Fruit fly (Drosophila melanogaster): Measurements from ENCODE around the gene CG3597.

The CG3597 gene

dm6 chr2L:2363626-2364147, 7.6 kb downstream of the CG3597 start (continued):
- TF ChIP-seq zfh2 (GFP tag; optimal IDR thresholded peaks at IDR 0.05) (peak; percentile 16), dm (GFP tag; optimal IDR thresholded peaks at IDR 0.05) (no peak), bcd (GFP tag; optimal IDR thresholded peaks at IDR 0.05) (peak; percentile 84), Trl (optimal IDR thresholded peaks at IDR 0.05) (no peak), Trl (GFP tag; optimal IDR thresholded peaks at IDR 0.05) (peak; percentile 17), Camta (GFP tag; optimal IDR thresholded peaks at IDR 0.05) (peak; percentile 72), CG8359 (GFP tag; optimal IDR thresholded peaks at IDR 0.05; ENCODE audit: borderline replicate concordance) (peak; percentile 72), ttk (GFP tag; IDR thresholded peaks at IDR 0.05) (peak; percentile 47; the same call in 1 of the 2 replicates), tap (tag; optimal IDR thresholded peaks at IDR 0.05) (peak; percentile 92), Nf-YB (GFP tag; optimal IDR thresholded peaks at IDR 0.05) (peak; percentile 84), Hr78 (GFP tag; optimal IDR thresholded peaks at IDR 0.05) (peak in 1 of 2 experiments; percentile 70), corto (GFP tag; optimal IDR thresholded peaks at IDR 0.05) (peak; percentile 94), sug (tag; optimal IDR thresholded peaks at IDR 0.05) (peak; percentile 78), nerfin-1 (tag; optimal IDR thresholded peaks at IDR 0.05) (peak; percentile 90), zf30C (GFP tag; optimal IDR thresholded peaks at IDR 0.05) (no peak), hkb (optimal IDR thresholded peaks at IDR 0.05) (no peak), hkb (GFP tag; IDR thresholded peaks at IDR 0.05) (peak; percentile 93), CG4730 (GFP tag; IDR thresholded peaks at IDR 0.05) (peak; percentile 67), Blimp-1 (GFP tag; optimal IDR thresholded peaks at IDR 0.05) (peak; percentile 91), CG18262 (tag; optimal IDR thresholded peaks at IDR 0.05) (peak; percentile 93), Doc3 (GFP tag; IDR thresholded peaks at IDR 0.05; ENCODE audit: partially characterized antibody) (no peak), CG13424 (tag; optimal IDR thresholded peaks at IDR 0.05) (peak; percentile 94), tx (GFP tag; optimal IDR thresholded peaks at IDR 0.05) (peak; percentile 36), z (GFP tag; IDR thresholded peaks at IDR 0.05) (0 out of 3 replicates have a peak, but pooled peaks have one; percentile 46), lilli (GFP tag; optimal IDR thresholded peaks at IDR 0.05) (peak; percentile 81), pb (GFP tag; optimal IDR thresholded peaks at IDR 0.05) (no peak), PHDP (tag; optimal IDR thresholded peaks at IDR 0.05) (peak; percentile 92), CG9609 (GFP tag; optimal IDR thresholded peaks at IDR 0.05) (peak; percentile 6), gsb-n (tag; optimal IDR thresholded peaks at IDR 0.05) (peak; percentile 94), Doc2 (GFP tag; IDR thresholded peaks at IDR 0.05) (no peak), CG4820 (GFP tag; optimal IDR thresholded peaks at IDR 0.05) (peak; percentile 84), CG17359 (tag; optimal IDR thresholded peaks at IDR 0.05) (peak; percentile 91), CG6765 (GFP tag; optimal IDR thresholded peaks at IDR 0.05) (peak; percentile 74), CG7928 (GFP tag; optimal IDR thresholded peaks at IDR 0.05) (peak; percentile 42), Sry-δ (GFP tag; optimal IDR thresholded peaks at IDR 0.05) (no peak), sens (GFP tag) (peak; percentile 95), CG12391 (tag; optimal IDR thresholded peaks at IDR 0.05) (peak; percentile 89), pzg (GFP tag; optimal IDR thresholded peaks at IDR 0.05) (no peak), gcm2 (GFP tag; optimal IDR thresholded peaks at IDR 0.05) (peak; percentile 64), trem (tag; optimal IDR thresholded peaks at IDR 0.05) (peak; percentile 88), lmd (GFP tag; IDR thresholded peaks at IDR 0.05) (peak; percentile 80), Med (GFP tag) (peak; percentile 93), Ptx1 (GFP tag; IDR thresholded peaks at IDR 0.05) (peak; percentile 80), crol (GFP tag; IDR thresholded peaks at IDR 0.05) (0 out of 2 replicates have a peak, but pooled peaks have one; percentile 24), CG1233 (GFP tag; optimal IDR thresholded peaks at IDR 0.05) (peak; percentile 89), ato (GFP tag; IDR thresholded peaks at IDR 0.05; ENCODE audit: partially characterized antibody) (no peak), Dip2 (GFP tag; IDR thresholded peaks at IDR 0.05) (no peak), Hand (GFP tag; optimal IDR thresholded peaks at IDR 0.05) (peak; percentile 79), odd (GFP tag; optimal IDR thresholded peaks at IDR 0.05) (peak; percentile 84), CG10366 (GFP tag; IDR thresholded peaks at IDR 0.05) (peak; percentile 83), CHES-1-like (GFP tag; optimal IDR thresholded peaks at IDR 0.05) (peak; percentile 45)
